Fruit fly (Drosophila melanogaster) whole organism, embryonic: ENCODE results near the gene CG15337.
A peak's percentile ranks its signal among the peaks of the same experiment; 100 is the strongest.

ENCODE experiments used
- CG10979 ChIP-seq: fragments of 200-800 bp; sonication (Bioruptor generic); optimal IDR thresholded peaks from 2 replicates; lab custom pipeline; 2018; ENCODE audit warnings: missing biosample characterization, mild to moderate bottlenecking, missing genetic modification characterization, moderate library complexity
- CG11085 ChIP-seq: fragments of 200-800 bp; sonication (Bioruptor generic); IDR thresholded peaks from 2 replicates; pipeline ENCODE4 v1.3.6; 2022; ENCODE audit warnings: missing biosample characterization, missing genetic modification characterization
- CG12391 ChIP-seq: fragments of 200-800 bp; sonication (Bioruptor generic); optimal IDR thresholded peaks from 3 replicates; lab custom pipeline; 2018; ENCODE audit warnings: missing biosample characterization, mild to moderate bottlenecking, missing genetic modification characterization, moderate library complexity
- CG14710 ChIP-seq: fragments of 200-800 bp; sonication (Bioruptor generic); optimal IDR thresholded peaks from 3 replicates; lab custom pipeline; 2019; ENCODE audit warnings: missing biosample characterization, mild to moderate bottlenecking, missing genetic modification characterization, moderate library complexity
- CG1603 ChIP-seq: fragments of 200-800 bp; sonication (Bioruptor generic); optimal IDR thresholded peaks from 2 replicates; lab custom pipeline; 2019; ENCODE audit warnings: missing biosample characterization, mild to moderate bottlenecking, missing genetic modification characterization, moderate library complexity
- CG16813 ChIP-seq: fragments of 200-800 bp; sonication (Bioruptor generic); IDR thresholded peaks from 3 replicates; pipeline ENCODE4 v1.3.6; 2022; ENCODE audit warnings: missing biosample characterization, missing genetic modification characterization; ENCODE audit not compliant: partially characterized antibody
- CG2712 ChIP-seq: fragments of 200-800 bp; optimal IDR thresholded peaks from 3 replicates; lab custom pipeline; 2019; ENCODE audit warnings: missing biosample characterization, mild to moderate bottlenecking, missing genetic modification characterization, moderate library complexity
- CG30403 ChIP-seq: fragments of 200-800 bp; sonication (Bioruptor generic); optimal IDR thresholded peaks from 3 replicates; lab custom pipeline; 2016; ENCODE audit warnings: missing biosample characterization, missing genetic modification characterization
- CG3281 ChIP-seq: fragments of 200-800 bp; sonication (Bioruptor generic); optimal IDR thresholded peaks from 3 replicates; lab custom pipeline; 2017; ENCODE audit warnings: missing biosample characterization, mild to moderate bottlenecking, missing genetic modification characterization
- CG3407 ChIP-seq: fragments of 200-800 bp; sonication (Bioruptor generic); optimal IDR thresholded peaks from 2 replicates; lab custom pipeline; 2018; ENCODE audit warnings: missing biosample characterization, mild to moderate bottlenecking, missing genetic modification characterization
- CG4854 ChIP-seq: fragments of 200-800 bp; sonication (Bioruptor generic); optimal IDR thresholded peaks from 2 replicates; lab custom pipeline; 2016; ENCODE audit warnings: missing biosample characterization, missing genetic modification characterization, inconsistent platforms
- CG6254 ChIP-seq: fragments of 200-800 bp; sonication (Bioruptor generic); optimal IDR thresholded peaks from 3 replicates; lab custom pipeline; 2017; ENCODE audit warnings: mild to moderate bottlenecking, missing biosample characterization, missing genetic modification reagents, missing genetic modification characterization
- CG7271 ChIP-seq: fragments of 200-800 bp; sonication (Bioruptor generic); optimal IDR thresholded peaks from 2 replicates; lab custom pipeline; 2018; ENCODE audit warnings: missing biosample characterization, mild to moderate bottlenecking, missing genetic modification characterization, moderate library complexity
- D19A ChIP-seq: fragments of 200-800 bp; optimal IDR thresholded peaks from 3 replicates; lab custom pipeline; 2019; ENCODE audit warnings: missing biosample characterization, mild to moderate bottlenecking, missing genetic modification characterization, moderate library complexity
- Fer3 ChIP-seq: fragments of 200-800 bp; sonication (Bioruptor generic); optimal IDR thresholded peaks from 2 replicates; lab custom pipeline; 2018; ENCODE audit warnings: missing biosample characterization, mild to moderate bottlenecking, missing genetic modification characterization, moderate library complexity
- HHEX ChIP-seq: fragments of 200-800 bp; sonication (Bioruptor generic); optimal IDR thresholded peaks from 3 replicates; lab custom pipeline; 2017; ENCODE audit warnings: missing biosample characterization, mild to moderate bottlenecking, missing genetic modification characterization, missing genetic modification reagents
- HmgD ChIP-seq: fragments of 200-800 bp; sonication (Bioruptor generic); optimal IDR thresholded peaks from 3 replicates; lab custom pipeline; 2016; ENCODE audit warnings: missing biosample characterization, missing genetic modification characterization
- Hr78 ChIP-seq, 2 experiments: fragments of 200-800 bp in 1 of 2; fragments of >200 bp in 1 of 2; sonication (Bioruptor generic) in 1 of 2; optimal IDR thresholded peaks; 2 replicates each; lab custom pipeline; 2017 to 2019; ENCODE audit warnings: missing biosample characterization in 2 of 2, missing genetic modification characterization in 2 of 2, mild to moderate bottlenecking in 1 of 2, moderate library complexity in 1 of 2
- MBD-R2 ChIP-seq: fragments of 200-800 bp; sonication (Bioruptor generic); IDR thresholded peaks from 2 replicates; pipeline ENCODE4 v1.3.6; 2022; ENCODE audit warnings: missing biosample characterization, missing genetic modification characterization
- Nf-YC ChIP-seq: fragments of 200-800 bp; optimal IDR thresholded peaks from 3 replicates; lab custom pipeline; 2019; ENCODE audit warnings: missing biosample characterization, mild to moderate bottlenecking, missing genetic modification characterization, moderate library complexity
- Side ChIP-seq: fragments of 200-800 bp; sonication (Bioruptor generic); optimal IDR thresholded peaks from 2 replicates; lab custom pipeline; 2016; ENCODE audit warnings: missing biosample characterization, missing genetic modification characterization
- Sin3A ChIP-seq: fragments of >200 bp; optimal IDR thresholded peaks from 2 replicates; lab custom pipeline; 2018
- Sox100B ChIP-seq: fragments of 200-800 bp; sonication (Bioruptor generic); optimal IDR thresholded peaks from 3 replicates; lab custom pipeline; 2018; ENCODE audit warnings: missing biosample characterization, mild to moderate bottlenecking, missing genetic modification characterization
- Ssrp ChIP-seq: fragments of 200-800 bp; sonication (Bioruptor generic); optimal IDR thresholded peaks from 2 replicates; lab custom pipeline; 2018; ENCODE audit warnings: missing biosample characterization, mild to moderate bottlenecking, missing genetic modification characterization, moderate library complexity
- Stat92E ChIP-seq, 3 experiments: fragments of >200 bp in 2 of 3; fragments of 200-800 bp in 1 of 3; sonication (Bioruptor generic) in 1 of 3; optimal IDR thresholded peaks; 2 replicates each; lab custom pipeline; 2017 to 2019; ENCODE audit warnings: missing biosample characterization in 3 of 3, missing genetic modification characterization in 3 of 3, mild to moderate bottlenecking in 1 of 3, moderate library complexity in 1 of 3
- TFAM ChIP-seq: fragments of 200-800 bp; sonication (Bioruptor generic); optimal IDR thresholded peaks from 2 replicates; lab custom pipeline; 2017; ENCODE audit warnings: missing biosample characterization, missing genetic modification characterization, inconsistent platforms
- Xrp1 ChIP-seq: fragments of 200-800 bp; sonication (Bioruptor generic); IDR thresholded peaks from 2 replicates; pipeline ENCODE4 v1.3.6; 2022; ENCODE audit warnings: missing biosample characterization, missing genetic modification characterization
- bcd ChIP-seq: fragments of 200-800 bp; sonication (Bioruptor generic); optimal IDR thresholded peaks from 2 replicates; lab custom pipeline; 2017; ENCODE audit warnings: missing biosample characterization, mild to moderate bottlenecking, missing genetic modification characterization
- bsh ChIP-seq, 2 experiments: fragments of 200-800 bp; sonication (Bioruptor generic); optimal IDR thresholded peaks; 2 replicates each; lab custom pipeline; 2017 to 2018; ENCODE audit warnings: mild to moderate bottlenecking in 2 of 2, missing biosample characterization in 2 of 2, missing genetic modification characterization in 2 of 2, moderate library complexity in 1 of 2
- cwo ChIP-seq: fragments of 200-800 bp; sonication (Bioruptor generic); optimal IDR thresholded peaks from 3 replicates; lab custom pipeline; 2017; ENCODE audit warnings: missing biosample characterization, missing genetic modification characterization, mild to moderate bottlenecking, moderate library complexity, missing genetic modification reagents
- dmrt99B ChIP-seq: fragments of 200-800 bp; sonication (Bioruptor generic); optimal IDR thresholded peaks from 2 replicates; lab custom pipeline; 2018; ENCODE audit warnings: missing biosample characterization, mild to moderate bottlenecking, missing genetic modification characterization, moderate library complexity
- ewg ChIP-seq: fragments of 200-800 bp; sonication (Bioruptor generic); optimal IDR thresholded peaks from 3 replicates; lab custom pipeline; 2017; ENCODE audit warnings: mild to moderate bottlenecking, missing biosample characterization, missing genetic modification reagents, missing genetic modification characterization
- eyg ChIP-seq: fragments of 200-800 bp; sonication (Bioruptor generic); optimal IDR thresholded peaks from 3 replicates; lab custom pipeline; 2016; ENCODE audit warnings: missing biosample characterization, missing genetic modification characterization
- gro ChIP-seq: fragments of 200-800 bp; sonication (Bioruptor generic); optimal IDR thresholded peaks from 2 replicates; lab custom pipeline; 2016; ENCODE audit warnings: missing biosample characterization, missing genetic modification characterization
- inv ChIP-seq: fragments of 200-800 bp; sonication (Bioruptor generic); IDR thresholded peaks from 2 replicates; pipeline ENCODE4 v1.3.6; 2022; ENCODE audit warnings: missing biosample characterization, missing genetic modification characterization; ENCODE audit not compliant: partially characterized antibody
- lola ChIP-seq, 3 experiments: fragments of >200 bp in 2 of 3; fragments of 200-800 bp in 1 of 3; sonication (Bioruptor generic) in 1 of 3; optimal IDR thresholded peaks; 2 replicates each; lab custom pipeline; 2017 to 2019; ENCODE audit warnings: missing biosample characterization in 3 of 3, missing genetic modification characterization in 3 of 3, mild to moderate bottlenecking in 1 of 3, moderate library complexity in 1 of 3
- mld ChIP-seq: fragments of 200-800 bp; sonication (Bioruptor generic); IDR thresholded peaks from 3 replicates; pipeline ENCODE4 v1.3.6; 2022; ENCODE audit warnings: missing biosample characterization, missing genetic modification characterization; ENCODE audit not compliant: partially characterized antibody
- nmo ChIP-seq: fragments of 200-800 bp; sonication (Bioruptor generic); optimal IDR thresholded peaks from 2 replicates; lab custom pipeline; 2018; ENCODE audit warnings: missing biosample characterization, mild to moderate bottlenecking, missing genetic modification characterization, moderate library complexity
- row ChIP-seq: fragments of 200-800 bp; sonication (Bioruptor generic); IDR thresholded peaks from 3 replicates; pipeline ENCODE4 v1.3.6; 2022; ENCODE audit warnings: missing biosample characterization, missing genetic modification characterization
- sima ChIP-seq: fragments of 200-800 bp; sonication (Bioruptor generic); optimal IDR thresholded peaks from 2 replicates; lab custom pipeline; 2016; ENCODE audit warnings: missing biosample characterization, missing genetic modification characterization
- trem ChIP-seq: fragments of 200-800 bp; optimal IDR thresholded peaks from 3 replicates; lab custom pipeline; 2019; ENCODE audit warnings: missing biosample characterization, mild to moderate bottlenecking, missing genetic modification characterization, moderate library complexity
- vnd ChIP-seq: fragments of 200-800 bp; sonication (Bioruptor generic); IDR thresholded peaks from 3 replicates; pipeline ENCODE4 v1.3.6; 2022; ENCODE audit warnings: missing biosample characterization, missing genetic modification characterization; ENCODE audit not compliant: partially characterized antibody

The CG15337 gene

DNA sequence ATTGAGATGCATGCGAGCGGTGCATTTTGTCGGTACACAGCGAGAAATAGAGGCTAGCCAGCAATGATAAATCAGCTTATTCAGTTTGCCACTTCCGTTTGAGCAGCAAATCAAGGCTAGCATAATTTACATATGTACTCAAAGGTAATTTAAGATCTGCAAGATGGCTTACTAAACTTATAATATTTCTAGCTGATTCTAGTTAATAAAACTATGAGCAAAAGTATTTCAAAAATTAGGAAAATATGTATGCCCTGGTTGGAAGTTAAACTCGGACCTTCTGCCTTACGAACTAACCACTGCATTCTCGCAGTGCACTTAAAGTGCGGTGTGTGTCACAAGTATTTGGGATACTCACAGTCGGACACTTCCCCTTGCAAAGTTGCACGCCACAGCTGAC is 37.0 kb upstream of the CG15337 start (continued):
- TF ChIP-seq CG3407 (GFP tag; lab: Kevin White, UChicago): peak; percentile 3
- TF ChIP-seq Fer3 (tag; lab: Kevin White, UChicago): no peak
- peak in 1 of 3 experiments; percentile 57 for TF ChIP-seq lola (GFP tag; optimal IDR thresholded peaks at IDR 0.05; lab: Kevin White, UChicago)
- peak; percentile 11 for TF ChIP-seq trem
- TF ChIP-seq CG16813 (GFP tag; lab: Robert Waterston, UW): no peak
- peak; percentile 21; the same call in 1 of the 3 replicates for TF ChIP-seq row (GFP tag; lab: Robert Waterston, UW)
- TF ChIP-seq Sin3A: no peak
- no peak for TF ChIP-seq CG3281 (GFP tag; lab: Kevin White, UChicago)
- TF ChIP-seq CG4854 (GFP tag; lab: Kevin White, UChicago): no peak
- peak; percentile 54 for TF ChIP-seq CG10979
- peak; percentile 17; the same call in 1 of the 2 replicates for TF ChIP-seq Xrp1 (GFP tag; lab: Robert Waterston, UW)
- no peak for TF ChIP-seq ewg (GFP tag; lab: Kevin White, UChicago)
- no peak for TF ChIP-seq gro
- TF ChIP-seq dmrt99B (tag; lab: Kevin White, UChicago): peak; percentile 26
- TF ChIP-seq D19A (tag; lab: Kevin White, UChicago): peak; percentile 21
- no peak for TF ChIP-seq Side (GFP tag; lab: Kevin White, UChicago)
- peak; percentile 32 for TF ChIP-seq Ssrp (tag; lab: Kevin White, UChicago)
- TF ChIP-seq vnd (GFP tag; lab: Robert Waterston, UW): no peak
- no peak for TF ChIP-seq CG11085 (GFP tag; lab: Robert Waterston, UW)
- no peak for TF ChIP-seq sima (GFP tag; lab: Kevin White, UChicago)
- no peak for TF ChIP-seq HHEX (GFP tag; lab: Kevin White, UChicago)
- no peak for TF ChIP-seq Nf-YC (tag; lab: Kevin White, UChicago)
- no peak for TF ChIP-seq HmgD (GFP tag; lab: Kevin White, UChicago)
- peak; percentile 43 for TF ChIP-seq CG2712 (tag; lab: Kevin White, UChicago)
- TF ChIP-seq Stat92E (GFP tag; optimal IDR thresholded peaks at IDR 0.05; lab: Kevin White, UChicago): no peak
- TF ChIP-seq CG30403 (GFP tag; lab: Kevin White, UChicago): peak; percentile 15
- no peak for TF ChIP-seq MBD-R2 (GFP tag; lab: Robert Waterston, UW)
- TF ChIP-seq CG7271 (tag; lab: Kevin White, UChicago): no peak
- peak; percentile 0 for TF ChIP-seq CG12391 (tag; lab: Kevin White, UChicago)
- peak; percentile 22 for TF ChIP-seq CG6254 (GFP tag; lab: Kevin White, UChicago)
- no peak for TF ChIP-seq Hr78 (GFP tag; optimal IDR thresholded peaks at IDR 0.05; lab: Kevin White, UChicago)
- TF ChIP-seq cwo (GFP tag; lab: Kevin White, UChicago): no peak
- TF ChIP-seq eyg (GFP tag; lab: Kevin White, UChicago): no peak
- no peak for TF ChIP-seq bcd (GFP tag; lab: Kevin White, UChicago)
- TF ChIP-seq CG1603 (tag; lab: Kevin White, UChicago): peak; percentile 38
- TF ChIP-seq CG14710 (tag; lab: Kevin White, UChicago): peak; percentile 48
- TF ChIP-seq bsh (GFP tag; optimal IDR thresholded peaks at IDR 0.05; lab: Kevin White, UChicago): peak in 1 of 2 experiments; percentile 51
- peak; percentile 18 for TF ChIP-seq Sox100B (GFP tag; lab: Kevin White, UChicago)
- TF ChIP-seq TFAM (GFP tag; lab: Kevin White, UChicago): no peak
- TF ChIP-seq mld: no peak
- TF ChIP-seq inv: no peak
- peak; percentile 60 for TF ChIP-seq nmo (GFP tag; lab: Kevin White, UChicago)
- TF ChIP-seq, all 482 proteins: peak for 50
